Fruit fly (Drosophila melanogaster): ENCODE data around the gene CkIIbeta.

Gene CkIIbeta

dm6 chrX:11806196-11806595 is 13.9 kb downstream of the CkIIbeta start:
- TF ChIP-seq noc (tag; optimal IDR thresholded peaks at IDR 0.05), result peak; percentile 8

dm6 chrX:11806867-11807747 is 14.8 kb downstream of the CkIIbeta start, which contains the start of gene Hsc70-3:
Gene Hsc70-3, minus strand, starts transcription at chrX:11807117.
- TF ChIP-seq noc (tag; optimal IDR thresholded peaks at IDR 0.05), result peak; percentile 54

dm6 chrX:11812828-11813227 is 20.5 kb downstream of the CkIIbeta start:
- TF ChIP-seq noc (tag; optimal IDR thresholded peaks at IDR 0.05), result no peak

- no peak for TF ChIP-seq noc (tag; optimal IDR thresholded peaks at IDR 0.05)
These were observed 21.4 kb downstream of the CkIIbeta start for dm6 chrX:11813721-11814161.

- TF ChIP-seq noc (tag; optimal IDR thresholded peaks at IDR 0.05), result no peak
These were observed 23.3 kb downstream of the CkIIbeta start for dm6 chrX:11815356-11816270.

dm6 chrX:11816434-11816948 is 24.2 kb downstream of the CkIIbeta start, which contains the start of the genes CG1578 and rudhira:
Gene CG1578, minus strand, starts transcription at chrX:11816551.
Gene rudhira, plus strand, starts transcription at chrX:11816898.
- TF ChIP-seq noc (tag; optimal IDR thresholded peaks at IDR 0.05), result no peak

dm6 chrX:11817183-11817972 is 25.0 kb downstream of the CkIIbeta start:
- no peak for TF ChIP-seq noc (tag; optimal IDR thresholded peaks at IDR 0.05)

- peak; percentile 93 for TF ChIP-seq noc (tag; optimal IDR thresholded peaks at IDR 0.05)
These were observed 25.9 kb downstream of the CkIIbeta start for dm6 chrX:11818047-11818766.

- no peak for TF ChIP-seq noc (tag; optimal IDR thresholded peaks at IDR 0.05)
These were observed 26.4 kb downstream of the CkIIbeta start for dm6 chrX:11818767-11819089.

dm6 chrX:11819241-11819862 is 27.0 kb downstream of the CkIIbeta start:
- no peak for TF ChIP-seq noc (tag; optimal IDR thresholded peaks at IDR 0.05)

- TF ChIP-seq noc (tag; optimal IDR thresholded peaks at IDR 0.05), result peak; percentile 41
These were observed 28.1 kb downstream of the CkIIbeta start for dm6 chrX:11820284-11821075.

- TF ChIP-seq noc (tag; optimal IDR thresholded peaks at IDR 0.05), result peak; percentile 11
These were observed 29.6 kb downstream of the CkIIbeta start for dm6 chrX:11821946-11822345.

- TF ChIP-seq noc (tag; optimal IDR thresholded peaks at IDR 0.05), result no peak
These were observed 30.7 kb downstream of the CkIIbeta start for dm6 chrX:11823003-11823402.
